Fruit fly (Drosophila melanogaster): ENCODE data around the gene bel.

dm6 chr3R:8668024-8668856, 7.7 kb upstream of the bel start:
- no peak for TF ChIP-seq repo (GFP tag; optimal IDR thresholded peaks at IDR 0.05)
- no peak for TF ChIP-seq wdn (GFP tag; IDR thresholded peaks at IDR 0.05)
- TF ChIP-seq CG10147 (GFP tag; optimal IDR thresholded peaks at IDR 0.05) = no peak
- no peak for TF ChIP-seq Six4 (GFP tag; optimal IDR thresholded peaks at IDR 0.05)
- TF ChIP-seq h (optimal IDR thresholded peaks at IDR 0.05) = no peak
- no peak for TF ChIP-seq Sox100B (GFP tag; optimal IDR thresholded peaks at IDR 0.05)
- peak; percentile 17 for TF ChIP-seq gro (GFP tag; optimal IDR thresholded peaks at IDR 0.05)
- no peak for TF ChIP-seq CG7786 (GFP tag; optimal IDR thresholded peaks at IDR 0.05)
- no peak for TF ChIP-seq CG13424 (tag; optimal IDR thresholded peaks at IDR 0.05)
- TF ChIP-seq CG16813 (GFP tag; IDR thresholded peaks at IDR 0.05; ENCODE audit: partially characterized antibody) = peak; percentile 48
- TF ChIP-seq NK7.1 (GFP tag; optimal IDR thresholded peaks at IDR 0.05) = no peak
